Fruit fly (Drosophila melanogaster): ENCODE measurements around the gene CG9536.

Gene CG9536

dm6 chr2L:6476753-6477152, at the start of gene CG9536:
Gene CG9536 (minus strand): TSS chr2L:6476975.
- no peak for TF ChIP-seq CTCF (optimal IDR thresholded peaks at IDR 0.05)
- no peak for TF ChIP-seq CG8478 (optimal IDR thresholded peaks at IDR 0.05)

- TF ChIP-seq CTCF (optimal IDR thresholded peaks at IDR 0.05) = no peak
Measured at dm6 chr2L:6513948-6514347, 37.2 kb upstream of the CG9536 start.

dm6 chr2L:6508666-6509065, 31.9 kb upstream of the CG9536 start:
- no peak for TF ChIP-seq CTCF (optimal IDR thresholded peaks at IDR 0.05)
- TF ChIP-seq CG8478 (optimal IDR thresholded peaks at IDR 0.05) = no peak

- TF ChIP-seq CG8478 (optimal IDR thresholded peaks at IDR 0.05) (no peak), CTCF (optimal IDR thresholded peaks at IDR 0.05) (no peak)
Measured at dm6 chr2L:6503724-6504037, 26.9 kb upstream of the CG9536 start.

dm6 chr2L:6502887-6503723, 26.3 kb upstream of the CG9536 start:
- TF ChIP-seq CTCF (optimal IDR thresholded peaks at IDR 0.05) (no peak), CG8478 (optimal IDR thresholded peaks at IDR 0.05) (no peak)

dm6 chr2L:6500648-6501325, 24.0 kb upstream of the CG9536 start:
- TF ChIP-seq CTCF (optimal IDR thresholded peaks at IDR 0.05) (no peak), CG8478 (optimal IDR thresholded peaks at IDR 0.05) (no peak)

- TF ChIP-seq CG8478 (optimal IDR thresholded peaks at IDR 0.05) = no peak
- TF ChIP-seq CTCF (optimal IDR thresholded peaks at IDR 0.05) = peak; percentile 26 to 60
Measured at dm6 chr2L:6498448-6498847, 21.7 kb upstream of the CG9536 start, which contains the start of gene CG31637. Gene CG31637 (plus strand): TSS chr2L:6498647.

dm6 chr2L:6496753-6497152, 20.0 kb upstream of the CG9536 start, which contains the start of gene CG9550:
Gene CG9550 (plus strand): TSS chr2L:6497053.
- TF ChIP-seq CG8478 (optimal IDR thresholded peaks at IDR 0.05) = no peak
- TF ChIP-seq CTCF (optimal IDR thresholded peaks at IDR 0.05) = no peak

- no peak for TF ChIP-seq CG8478 (optimal IDR thresholded peaks at IDR 0.05)
- TF ChIP-seq CTCF (optimal IDR thresholded peaks at IDR 0.05) = no peak
Measured at dm6 chr2L:6494405-6494816, 17.6 kb upstream of the CG9536 start, which contains the start of gene CG9547. Gene CG9547 (minus strand): TSS chr2L:6494532.

dm6 chr2L:6490783-6491249, 14.0 kb upstream of the CG9536 start, which contains the start of the genes Phf5a and CG31638:
Gene Phf5a (minus strand): TSS chr2L:6490843.
Gene CG31638 (plus strand): TSS chr2L:6491061.
- TF ChIP-seq CTCF (optimal IDR thresholded peaks at IDR 0.05) (no peak), CG8478 (optimal IDR thresholded peaks at IDR 0.05) (no peak)

dm6 chr2L:6488676-6489140, 11.9 kb upstream of the CG9536 start, which contains the start of the genes KFase and epsilonCOP:
Gene KFase (minus strand): TSS chr2L:6488756.
Gene epsilonCOP (plus strand): TSS chr2L:6489090.
- TF ChIP-seq CG8478 (optimal IDR thresholded peaks at IDR 0.05) (no peak), CTCF (optimal IDR thresholded peaks at IDR 0.05) (peak in 1 of 2 experiments; percentile 27)

- TF ChIP-seq CTCF (optimal IDR thresholded peaks at IDR 0.05) (no peak), CG8478 (optimal IDR thresholded peaks at IDR 0.05) (no peak)
Measured at dm6 chr2L:6481310-6481738, 4.5 kb upstream of the CG9536 start.

dm6 chr2L:6480212-6480994, 3.6 kb upstream of the CG9536 start, which contains the start of the genes Sec61alpha and Daxx:
Gene Sec61alpha (minus strand): TSS chr2L:6480575.
Gene Daxx (plus strand): TSS chr2L:6480929.
- TF ChIP-seq CTCF (optimal IDR thresholded peaks at IDR 0.05) (no peak), CG8478 (optimal IDR thresholded peaks at IDR 0.05) (no peak)

- TF ChIP-seq CG8478 (optimal IDR thresholded peaks at IDR 0.05) = no peak
- TF ChIP-seq CTCF (optimal IDR thresholded peaks at IDR 0.05) = no peak
Measured at dm6 chr2L:6479226-6479906, 2.6 kb upstream of the CG9536 start.

All from S2 (cell line).